Worm (Caenorhabditis elegans): ENCODE data around the gene T07G12.2.

ce11 chrIV:10515128-10515527 lies 15.4 kb upstream of the T07G12.2 start, which contains the start of gene C02F4.4:
- TF ChIP-seq him-1 (tag; optimal IDR thresholded peaks at IDR 0.05) (no peak), W03F9.2 (tag; optimal IDR thresholded peaks at IDR 0.05) (no peak), dao-5 (tag; optimal IDR thresholded peaks at IDR 0.05) (no peak)

Measured in whole organism, L4/young adult.